Fruit fly (Drosophila melanogaster) whole organism, embryonic: ENCODE results near the gene CG17270.
A peak's percentile ranks its signal among the peaks of the same experiment; 100 is the strongest.

Experiments
- Ada2b ChIP-seq: fragments of 200-800 bp; sonication (Bioruptor generic); IDR thresholded peaks from 2 replicates; pipeline ENCODE4 v1.3.6; 2022; ENCODE audit warnings: missing biosample characterization, missing genetic modification characterization
- CG1024 ChIP-seq: fragments of 200-800 bp; sonication (Bioruptor generic); IDR thresholded peaks from 2 replicates; pipeline ENCODE4 v1.3.6; 2022; ENCODE audit warnings: missing biosample characterization, missing genetic modification characterization
- CG10462 ChIP-seq: fragments of 200-800 bp; sonication (Bioruptor generic); optimal IDR thresholded peaks from 2 replicates; lab custom pipeline; 2016; ENCODE audit warnings: missing biosample characterization, missing genetic modification characterization
- CG10654 ChIP-seq: fragments of 200-800 bp; sonication (Bioruptor generic); optimal IDR thresholded peaks from 2 replicates; lab custom pipeline; 2016; ENCODE audit warnings: missing biosample characterization, missing genetic modification characterization
- CG11085 ChIP-seq: fragments of 200-800 bp; sonication (Bioruptor generic); IDR thresholded peaks from 2 replicates; pipeline ENCODE4 v1.3.6; 2022; ENCODE audit warnings: missing biosample characterization, missing genetic modification characterization
- CG11696 ChIP-seq: fragments of 200-800 bp; sonication (Bioruptor generic); IDR thresholded peaks from 2 replicates; pipeline ENCODE4 v1.3.6; 2022; ENCODE audit warnings: missing biosample characterization, missing genetic modification characterization
- CG12299 ChIP-seq: fragments of 200-800 bp; sonication (Bioruptor generic); optimal IDR thresholded peaks from 2 replicates; lab custom pipeline; 2018; ENCODE audit warnings: missing biosample characterization, mild to moderate bottlenecking, missing genetic modification characterization
- CG12942 ChIP-seq: fragments of 200-800 bp; sonication (Bioruptor generic); optimal IDR thresholded peaks from 3 replicates; lab custom pipeline; 2016; ENCODE audit warnings: missing biosample characterization, missing genetic modification characterization
- CG13296 ChIP-seq: fragments of 200-800 bp; sonication (Bioruptor generic); optimal IDR thresholded peaks from 3 replicates; lab custom pipeline; 2018; ENCODE audit warnings: missing biosample characterization, mild to moderate bottlenecking, missing genetic modification characterization
- CG14965 ChIP-seq: fragments of 200-800 bp; sonication (Bioruptor generic); optimal IDR thresholded peaks from 2 replicates; lab custom pipeline; 2016; ENCODE audit warnings: missing biosample characterization, missing genetic modification characterization, borderline replicate concordance
- CG1529 ChIP-seq: fragments of 200-800 bp; sonication (Bioruptor generic); optimal IDR thresholded peaks from 3 replicates; lab custom pipeline; 2018; ENCODE audit warnings: missing biosample characterization, missing genetic modification characterization
- CG15696 ChIP-seq: fragments of 200-800 bp; sonication (Bioruptor generic); optimal IDR thresholded peaks from 2 replicates; lab custom pipeline; 2019; ENCODE audit warnings: missing biosample characterization, mild to moderate bottlenecking, missing genetic modification characterization, moderate library complexity
- CG17361 ChIP-seq: fragments of 200-800 bp; sonication (Bioruptor generic); IDR thresholded peaks from 3 replicates; pipeline ENCODE4 v1.3.6; 2022; ENCODE audit warnings: missing biosample characterization, missing genetic modification characterization
- CG2202 ChIP-seq: fragments of 200-800 bp; sonication (Bioruptor generic); optimal IDR thresholded peaks from 2 replicates; lab custom pipeline; 2018; ENCODE audit warnings: missing biosample characterization, mild to moderate bottlenecking, missing genetic modification characterization
- CG31365 ChIP-seq: fragments of 200-800 bp; sonication (Bioruptor generic); optimal IDR thresholded peaks from 2 replicates; lab custom pipeline; 2018; ENCODE audit warnings: missing biosample characterization, mild to moderate bottlenecking, missing genetic modification characterization
- CG33213 ChIP-seq: fragments of 200-800 bp; sonication (Bioruptor generic); optimal IDR thresholded peaks from 3 replicates; lab custom pipeline; 2016; ENCODE audit warnings: missing biosample characterization, missing genetic modification characterization
- CG3995 ChIP-seq: fragments of 200-800 bp; sonication (Bioruptor generic); optimal IDR thresholded peaks from 3 replicates; lab custom pipeline; 2016; ENCODE audit warnings: missing biosample characterization, missing genetic modification characterization
- CG5245 ChIP-seq: fragments of 200-800 bp; sonication (Bioruptor generic); optimal IDR thresholded peaks from 3 replicates; lab custom pipeline; 2016; ENCODE audit warnings: missing biosample characterization, missing genetic modification characterization
- Camta ChIP-seq: fragments of 200-800 bp; sonication (Bioruptor generic); optimal IDR thresholded peaks from 2 replicates; lab custom pipeline; 2016; ENCODE audit warnings: missing biosample characterization, missing genetic modification characterization
- Dbx ChIP-seq: fragments of 200-800 bp; sonication (Bioruptor generic); IDR thresholded peaks from 3 replicates; pipeline ENCODE4 v1.3.6; 2022; ENCODE audit warnings: missing biosample characterization, missing genetic modification characterization
- Dek ChIP-seq: fragments of 200-800 bp; sonication (Bioruptor generic); optimal IDR thresholded peaks from 3 replicates; lab custom pipeline; 2019; ENCODE audit warnings: missing biosample characterization, mild to moderate bottlenecking, missing genetic modification characterization, moderate library complexity
- Ets97D ChIP-seq: fragments of 200-800 bp; sonication (Bioruptor generic); optimal IDR thresholded peaks from 3 replicates; lab custom pipeline; 2016; ENCODE audit warnings: missing biosample characterization, missing genetic modification characterization
- HHEX ChIP-seq: fragments of 200-800 bp; sonication (Bioruptor generic); optimal IDR thresholded peaks from 3 replicates; lab custom pipeline; 2017; ENCODE audit warnings: missing biosample characterization, mild to moderate bottlenecking, missing genetic modification characterization, missing genetic modification reagents
- Hmx ChIP-seq: fragments of 200-800 bp; sonication (Bioruptor generic); optimal IDR thresholded peaks from 2 replicates; lab custom pipeline; 2016; ENCODE audit warnings: missing biosample characterization, missing genetic modification characterization
- Hr39 ChIP-seq: fragments of >200 bp; optimal IDR thresholded peaks from 2 replicates; lab custom pipeline; 2017
- Jarid2 ChIP-seq: fragments of 200-800 bp; sonication (Bioruptor generic); optimal IDR thresholded peaks from 3 replicates; lab custom pipeline; 2017; ENCODE audit warnings: mild to moderate bottlenecking, missing biosample characterization, missing genetic modification reagents, missing genetic modification characterization
- Lim3 ChIP-seq: fragments of 200-800 bp; sonication (Bioruptor generic); IDR thresholded peaks from 2 replicates; pipeline ENCODE4 v1.3.6; 2022; ENCODE audit warnings: missing biosample characterization, missing genetic modification characterization
- Lpt ChIP-seq: fragments of >200 bp; optimal IDR thresholded peaks from 2 replicates; lab custom pipeline; 2018; ENCODE audit warnings: missing biosample characterization, missing genetic modification characterization
- Mad ChIP-seq: fragments of 200-800 bp; sonication (Bioruptor generic); optimal IDR thresholded peaks from 2 replicates; lab custom pipeline; 2016; ENCODE audit warnings: missing biosample characterization, missing genetic modification characterization
- NC2β ChIP-seq: fragments of 200-800 bp; sonication (Bioruptor generic); optimal IDR thresholded peaks from 2 replicates; lab custom pipeline; 2016; ENCODE audit warnings: missing biosample characterization, missing genetic modification characterization
- Ravus ChIP-seq: fragments of 200-800 bp; sonication (Bioruptor generic); IDR thresholded peaks from 2 replicates; pipeline ENCODE4 v1.3.6; 2022; ENCODE audit warnings: missing biosample characterization, missing genetic modification characterization
- Rx ChIP-seq: fragments of 200-800 bp; sonication (Bioruptor generic); IDR thresholded peaks from 2 replicates; pipeline ENCODE4 v1.3.6; 2022; ENCODE audit warnings: missing biosample characterization, missing genetic modification characterization
- Stat92E ChIP-seq, 3 experiments: fragments of >200 bp in 2 of 3; fragments of 200-800 bp in 1 of 3; sonication (Bioruptor generic) in 1 of 3; optimal IDR thresholded peaks; 2 replicates each; lab custom pipeline; 2017 to 2019; ENCODE audit warnings: missing biosample characterization in 3 of 3, missing genetic modification characterization in 3 of 3, mild to moderate bottlenecking in 1 of 3, moderate library complexity in 1 of 3
- ap ChIP-seq: fragments of 200-800 bp; sonication (Bioruptor generic); IDR thresholded peaks from 2 replicates; pipeline ENCODE4 v1.3.6; 2022; ENCODE audit warnings: missing biosample characterization, missing genetic modification characterization
- ash1 ChIP-seq: fragments of 200-800 bp; sonication (Bioruptor generic); optimal IDR thresholded peaks from 2 replicates; lab custom pipeline; 2018; ENCODE audit warnings: missing biosample characterization, mild to moderate bottlenecking, missing genetic modification characterization
- cas ChIP-seq: fragments of 200-800 bp; sonication (Bioruptor generic); IDR thresholded peaks from 2 replicates; pipeline ENCODE4 v1.3.6; 2022; ENCODE audit warnings: missing biosample characterization, missing genetic modification characterization
- ci ChIP-seq: fragments of 200-800 bp; sonication (Bioruptor generic); IDR thresholded peaks from 3 replicates; pipeline ENCODE4 v1.3.6; 2022; ENCODE audit warnings: missing biosample characterization, missing genetic modification characterization
- corto ChIP-seq: fragments of 200-800 bp; sonication (Bioruptor generic); optimal IDR thresholded peaks from 2 replicates; lab custom pipeline; 2016; ENCODE audit warnings: missing biosample characterization, mild to moderate bottlenecking, missing genetic modification characterization, moderate library complexity
- grn ChIP-seq: fragments of 200-800 bp; sonication (Bioruptor generic); optimal IDR thresholded peaks from 3 replicates; lab custom pipeline; 2017; ENCODE audit warnings: missing biosample characterization, missing genetic modification characterization
- ind ChIP-seq: fragments of 200-800 bp; sonication (Bioruptor generic); optimal IDR thresholded peaks from 3 replicates; lab custom pipeline; 2016; ENCODE audit warnings: missing biosample characterization, missing genetic modification characterization
- insv ChIP-seq, 2 experiments: fragments of 200-800 bp; sonication (Bioruptor generic); optimal IDR thresholded peaks; 3 replicates each; lab custom pipeline; 2016 to 2018; ENCODE audit warnings: missing biosample characterization in 2 of 2, missing genetic modification characterization in 2 of 2
- kah ChIP-seq: fragments of 200-800 bp; sonication (Bioruptor generic); optimal IDR thresholded peaks from 2 replicates; lab custom pipeline; 2018; ENCODE audit warnings: missing biosample characterization, mild to moderate bottlenecking, missing genetic modification characterization
- nau ChIP-seq: fragments of 200-800 bp; sonication (Bioruptor generic); optimal IDR thresholded peaks from 3 replicates; lab custom pipeline; 2017; ENCODE audit warnings: missing biosample characterization, mild to moderate bottlenecking, missing genetic modification characterization, missing genetic modification reagents
- nmo ChIP-seq: fragments of 200-800 bp; sonication (Bioruptor generic); optimal IDR thresholded peaks from 2 replicates; lab custom pipeline; 2018; ENCODE audit warnings: missing biosample characterization, mild to moderate bottlenecking, missing genetic modification characterization, moderate library complexity
- pfk ChIP-seq: fragments of 200-800 bp; sonication (Bioruptor generic); optimal IDR thresholded peaks from 2 replicates; lab custom pipeline; 2018; ENCODE audit warnings: missing biosample characterization, mild to moderate bottlenecking, missing genetic modification characterization, moderate library complexity
- pros ChIP-seq: fragments of 200-800 bp; sonication (Bioruptor generic); optimal IDR thresholded peaks from 3 replicates; lab custom pipeline; 2019; ENCODE audit warnings: missing biosample characterization, mild to moderate bottlenecking, missing genetic modification characterization, moderate library complexity
- sc ChIP-seq, 3 experiments: fragments of >200 bp in 2 of 3; fragments of 200-800 bp in 1 of 3; sonication (Bioruptor generic) in 1 of 3; optimal IDR thresholded peaks; 2 replicates in 2 of 3; 3 replicates in 1 of 3; lab custom pipeline; 2017; ENCODE audit warnings: mild to moderate bottlenecking in 1 of 3, missing biosample characterization in 1 of 3, missing genetic modification characterization in 1 of 3, missing genetic modification reagents in 1 of 3
- schlank ChIP-seq: fragments of 200-800 bp; sonication (Bioruptor generic); optimal IDR thresholded peaks from 2 replicates; lab custom pipeline; 2018; ENCODE audit warnings: missing biosample characterization, mild to moderate bottlenecking, missing genetic modification characterization
- so ChIP-seq: fragments of 200-800 bp; sonication (Bioruptor generic); IDR thresholded peaks from 3 replicates; pipeline ENCODE4 v1.3.6; 2022; ENCODE audit warnings: missing biosample characterization, missing genetic modification characterization
- vfl ChIP-seq: fragments of 200-800 bp; sonication (Bioruptor generic); optimal IDR thresholded peaks from 2 replicates; lab custom pipeline; 2016; ENCODE audit warnings: missing biosample characterization, missing genetic modification characterization
- zen ChIP-seq: fragments of 200-800 bp; sonication (Bioruptor generic); optimal IDR thresholded peaks from 3 replicates; lab custom pipeline; 2018; ENCODE audit warnings: missing biosample characterization, mild to moderate bottlenecking, missing genetic modification characterization, moderate library complexity
- zen2 ChIP-seq: fragments of 200-800 bp; sonication (Bioruptor generic); IDR thresholded peaks from 3 replicates; pipeline ENCODE4 v1.3.6; 2022; ENCODE audit warnings: missing biosample characterization, missing genetic modification characterization; ENCODE audit not compliant: partially characterized antibody

Gene CG17270

DNA sequence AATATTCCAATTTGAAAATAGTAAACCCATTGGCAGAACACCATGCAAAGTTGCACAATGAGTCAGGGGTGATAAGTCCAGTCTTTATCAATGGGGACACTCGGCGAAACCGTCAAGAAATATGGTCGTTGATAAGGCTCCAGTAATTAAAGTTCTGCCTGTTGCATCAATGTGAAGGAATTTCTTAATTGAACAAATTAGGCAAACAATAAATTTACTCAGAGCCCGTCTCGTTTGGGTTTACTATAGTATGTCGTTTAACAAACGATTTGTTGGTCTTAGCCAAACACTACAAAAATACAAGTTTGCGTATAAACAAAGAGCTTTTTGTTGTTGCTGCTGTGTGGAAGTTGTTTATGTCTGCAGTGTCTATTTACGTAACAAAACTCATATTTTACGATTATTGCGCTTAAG lies 16.0 kb upstream of the CG17270 start (continued):
- TF ChIP-seq pros (GFP tag; lab: Kevin White, UChicago) (no peak), CG13296 (GFP tag; lab: Kevin White, UChicago) (peak; percentile 73), CG12942 (no peak), HHEX (GFP tag; lab: Kevin White, UChicago) (peak; percentile 63), Rx (GFP tag; lab: Robert Waterston, UW) (no peak), pfk (GFP tag; lab: Kevin White, UChicago) (no peak), CG15696 (tag; lab: Kevin White, UChicago) (no peak), Hr39 (lab: Kevin White, UChicago) (no peak), zen2 (GFP tag; lab: Robert Waterston, UW) (no peak), Lpt (GFP tag; lab: Kevin White, UChicago) (no peak), Dek (tag; lab: Kevin White, UChicago) (peak; percentile 45), CG3995 (no peak), CG5245 (no peak), ap (GFP tag; lab: Robert Waterston, UW) (no peak), insv (GFP tag; optimal IDR thresholded peaks at IDR 0.05; lab: Kevin White, UChicago) (no peak), ind (GFP tag; lab: Kevin White, UChicago) (no peak), Hmx (GFP tag; lab: Kevin White, UChicago) (no peak), CG14965 (GFP tag; lab: Kevin White, UChicago) (no peak), CG2202 (tag; lab: Kevin White, UChicago) (peak; percentile 14), CG17361 (no peak), Jarid2 (peak; percentile 24), zen (tag; lab: Kevin White, UChicago) (no peak), ash1 (GFP tag; lab: Kevin White, UChicago) (peak; percentile 13), Ravus (GFP tag; lab: Robert Waterston, UW) (no peak), kah (GFP tag; lab: Kevin White, UChicago) (peak; percentile 21), Stat92E (GFP tag; optimal IDR thresholded peaks at IDR 0.05; lab: Kevin White, UChicago) (no peak), vfl (GFP tag; lab: Kevin White, UChicago) (no peak), NC2β (GFP tag; lab: Kevin White, UChicago) (no peak), Lim3 (GFP tag; lab: Robert Waterston, UW) (no peak), CG12299 (tag; lab: Kevin White, UChicago) (peak; percentile 65), so (GFP tag; lab: Robert Waterston, UW) (no peak), nmo (GFP tag; lab: Kevin White, UChicago) (no peak), Ada2b (GFP tag; lab: Robert Waterston, UW) (no peak; the same call in 1 of the 2 replicates), schlank (peak; percentile 63), cas (GFP tag; lab: Robert Waterston, UW) (no peak), grn (GFP tag; lab: Kevin White, UChicago) (no peak), Ets97D (GFP tag; lab: Kevin White, UChicago) (no peak), Mad (GFP tag; lab: Kevin White, UChicago) (no peak), Camta (GFP tag; lab: Kevin White, UChicago) (no peak), corto (GFP tag; lab: Kevin White, UChicago) (no peak), CG1024 (GFP tag; lab: Robert Waterston, UW) (no peak), CG33213 (GFP tag; lab: Kevin White, UChicago) (peak; percentile 37), CG10462 (GFP tag; lab: Kevin White, UChicago) (no peak), nau (GFP tag; lab: Kevin White, UChicago) (peak; percentile 78), CG31365 (tag; lab: Kevin White, UChicago) (peak; percentile 61), CG11085 (no peak), CG11696 (no peak), CG10654 (no peak), Dbx (GFP tag; lab: Robert Waterston, UW) (no peak), CG1529 (no peak), ci (peak; percentile 58; the same call in 2 of the 3 replicates), sc (optimal IDR thresholded peaks at IDR 0.05; lab: Kevin White, UChicago) (no peak), sc (GFP tag; optimal IDR thresholded peaks at IDR 0.05; lab: Kevin White, UChicago) (peak; percentile 35)
